Worm (Caenorhabditis elegans) whole organism, L3 larva: ENCODE measurements around the gene brc-1.

Experiments used
- ceh-28 ChIP-seq: fragments of 150-350 bp; optimal IDR thresholded peaks from 2 replicates; lab custom pipeline; 2014; ENCODE audit warnings: missing biosample characterization, missing genetic modification reagents, missing genetic modification characterization
- elt-3 ChIP-seq, 3 experiments: fragments of 150-350 bp in 1 of 3; sonication (generic microtip) in 2 of 3; optimal IDR thresholded peaks; 2 replicates in 2 of 3; 4 replicates in 1 of 3; lab custom pipeline; 2014 to 2017; ENCODE audit warnings: missing biosample characterization in 3 of 3, missing genetic modification characterization in 3 of 3
- jun-1 ChIP-seq: fragments of 150-350 bp; optimal IDR thresholded peaks from 2 replicates; lab custom pipeline; 2014; ENCODE audit warnings: missing biosample characterization, missing genetic modification reagents, missing genetic modification characterization
- lin-15B ChIP-seq: fragments of 150-350 bp; optimal IDR thresholded peaks from 2 replicates; lab custom pipeline; 2014; ENCODE audit warnings: missing biosample characterization, missing genetic modification characterization
- lsy-12 ChIP-seq: sonication (generic microtip); optimal IDR thresholded peaks from 2 replicates; lab custom pipeline; 2016; ENCODE audit warnings: mild to moderate bottlenecking, missing genetic modification characterization, missing compliant biosample characterization
- nhr-11 ChIP-seq: fragments of 150-350 bp; optimal IDR thresholded peaks from 2 replicates; lab custom pipeline; 2014; ENCODE audit warnings: missing biosample characterization, missing genetic modification characterization
- nhr-12 ChIP-seq: fragments of 150-350 bp; optimal IDR thresholded peaks from 2 replicates; lab custom pipeline; 2014; ENCODE audit warnings: missing biosample characterization, missing genetic modification characterization
- nhr-28 ChIP-seq: fragments of 150-350 bp; optimal IDR thresholded peaks from 2 replicates; lab custom pipeline; 2014; ENCODE audit warnings: missing biosample characterization, missing genetic modification characterization
- nhr-76 ChIP-seq: fragments of 150-350 bp; sonication (generic microtip); optimal IDR thresholded peaks from 5 replicates; lab custom pipeline; 2014; ENCODE audit warnings: missing biosample characterization, missing genetic modification characterization
- nhr-77 ChIP-seq: fragments of 150-350 bp; optimal IDR thresholded peaks from 2 replicates; lab custom pipeline; 2014; ENCODE audit warnings: missing biosample characterization, missing genetic modification characterization
- pqm-1 ChIP-seq: fragments of 150-350 bp; optimal IDR thresholded peaks from 2 replicates; lab custom pipeline; 2017; ENCODE audit warnings: missing biosample characterization, missing genetic modification characterization, inconsistent platforms
- ztf-11 ChIP-seq: fragments of 150-350 bp; optimal IDR thresholded peaks from 2 replicates; lab custom pipeline; 2014; ENCODE audit warnings: missing biosample characterization, missing genetic modification characterization

DNA sequence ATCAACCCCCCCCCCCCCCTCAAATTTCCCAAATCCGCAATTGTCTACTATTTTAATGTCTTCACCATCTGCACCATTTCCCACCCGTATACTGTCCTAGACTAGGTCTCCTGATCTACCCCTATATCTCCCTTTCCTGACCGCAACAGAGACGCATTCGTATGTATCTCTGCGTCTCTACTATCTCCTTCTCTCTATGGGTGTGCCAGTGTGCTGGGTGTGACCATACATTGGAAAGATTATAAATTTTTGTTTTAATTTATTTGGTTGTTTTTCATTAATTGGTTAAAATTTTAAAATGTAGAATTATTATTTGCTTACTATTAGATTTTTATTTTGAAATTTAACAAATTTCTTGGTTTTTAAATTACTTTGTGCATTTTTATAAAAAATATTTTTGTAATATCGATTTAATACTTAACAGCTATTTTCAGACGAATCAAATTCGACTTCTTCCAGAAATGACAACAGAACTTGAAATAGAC is 40.8 kb downstream of the brc-1 start, which contains the start of gene amx-1:
- TF ChIP-seq ztf-11 (tag; lab: Kevin White, UChicago) (no peak), ceh-28 (tag; lab: Kevin White, UChicago) (no peak), nhr-76 (tag; lab: Kevin White, UChicago) (no peak), nhr-77 (tag; lab: Kevin White, UChicago) (no peak), nhr-28 (tag; lab: Kevin White, UChicago) (no peak), nhr-11 (tag; lab: Kevin White, UChicago) (no peak), pqm-1 (tag; lab: Kevin White, UChicago) (no peak), nhr-12 (no peak), jun-1 (tag; lab: Kevin White, UChicago) (no peak), lin-15B (tag; lab: Kevin White, UChicago) (no peak), elt-3 (tag; optimal IDR thresholded peaks at IDR 0.05; lab: Kevin White, UChicago) (no peak), lsy-12 (tag; lab: Kevin White, UChicago) (no peak)
